Worm (Caenorhabditis elegans) whole organism, L2 larva: ENCODE measurements around the gene D1025.10.

Experiments used
- C34F6.9 ChIP-seq: fragments of 150-350 bp; optimal IDR thresholded peaks from 2 replicates; lab custom pipeline; 2014; ENCODE audit warnings: missing biosample characterization, missing genetic modification characterization
- R02D3.7 ChIP-seq: fragments of 150-350 bp; optimal IDR thresholded peaks from 2 replicates; lab custom pipeline; 2014; ENCODE audit warnings: missing biosample characterization, missing genetic modification characterization
- ZK546.5 ChIP-seq: sonication (generic microtip); optimal IDR thresholded peaks from 2 replicates; lab custom pipeline; 2017; ENCODE audit warnings: missing biosample characterization, missing genetic modification characterization
- alr-1 ChIP-seq: fragments of 150-350 bp; optimal IDR thresholded peaks from 2 replicates; lab custom pipeline; 2014; ENCODE audit warnings: missing biosample characterization, missing genetic modification characterization
- aly-2 ChIP-seq: fragments of 150-350 bp; optimal IDR thresholded peaks from 2 replicates; lab custom pipeline; 2014; ENCODE audit warnings: missing biosample characterization, missing genetic modification characterization
- ama-1 ChIP-seq: fragments of 150-350 bp; optimal IDR thresholded peaks from 2 replicates; lab custom pipeline; 2018; ENCODE audit warnings: inconsistent platforms
- blmp-1 ChIP-seq: sonication (generic microtip); optimal IDR thresholded peaks from 2 replicates; lab custom pipeline; 2017; ENCODE audit warnings: missing genetic modification characterization, mild to moderate bottlenecking, missing compliant biosample characterization, antibody characterized with exemption, moderate library complexity; ENCODE audit not compliant: insufficient read depth
- ceh-16 ChIP-seq: fragments of 150-350 bp; optimal IDR thresholded peaks from 2 replicates; lab custom pipeline; 2014; ENCODE audit warnings: missing biosample characterization, missing genetic modification characterization
- crh-2 ChIP-seq: sonication (generic microtip); optimal IDR thresholded peaks from 2 replicates; lab custom pipeline; 2017; ENCODE audit warnings: missing biosample characterization, missing genetic modification characterization
- elt-1 ChIP-seq: fragments of 150-350 bp; optimal IDR thresholded peaks from 2 replicates; lab custom pipeline; 2014; ENCODE audit warnings: missing biosample characterization, missing genetic modification characterization
- elt-3 ChIP-seq: sonication (generic microtip); optimal IDR thresholded peaks from 2 replicates; lab custom pipeline; 2017; ENCODE audit warnings: missing biosample characterization, missing genetic modification characterization
- fos-1 ChIP-seq: fragments of 150-350 bp; optimal IDR thresholded peaks from 2 replicates; lab custom pipeline; 2014; ENCODE audit warnings: missing biosample characterization, missing genetic modification characterization
- gmeb-1 ChIP-seq: fragments of 150-350 bp; optimal IDR thresholded peaks from 2 replicates; lab custom pipeline; 2014; ENCODE audit warnings: missing biosample characterization, missing genetic modification characterization
- lin-11 ChIP-seq: fragments of 150-350 bp; sonication (generic microtip); optimal IDR thresholded peaks from 2 replicates; lab custom pipeline; 2014; ENCODE audit warnings: missing biosample characterization, missing genetic modification characterization, inconsistent platforms, mixed read lengths
- lsy-2 ChIP-seq, 2 experiments: fragments of 150-350 bp in 1 of 2; sonication (generic microtip) in 1 of 2; optimal IDR thresholded peaks; 2 replicates each; lab custom pipeline; 2014 to 2017; ENCODE audit warnings: missing biosample characterization in 2 of 2, missing genetic modification characterization in 2 of 2
- mbf-1 ChIP-seq: sonication (generic microtip); optimal IDR thresholded peaks from 2 replicates; lab custom pipeline; 2017; ENCODE audit warnings: missing biosample characterization, missing genetic modification characterization
- mdl-1 ChIP-seq, 2 experiments: fragments of 150-350 bp in 1 of 2; sonication (generic microtip) in 1 of 2; optimal IDR thresholded peaks; 2 replicates each; lab custom pipeline; 2017; ENCODE audit warnings: missing biosample characterization in 2 of 2, missing genetic modification characterization in 2 of 2
- nhr-129 ChIP-seq: fragments of 150-350 bp; optimal IDR thresholded peaks from 2 replicates; lab custom pipeline; 2014; ENCODE audit warnings: missing biosample characterization, missing genetic modification characterization
- nhr-21 ChIP-seq: fragments of 150-350 bp; optimal IDR thresholded peaks from 2 replicates; lab custom pipeline; 2014; ENCODE audit warnings: missing biosample characterization, missing genetic modification characterization
- nhr-25 ChIP-seq: fragments of 150-350 bp; sonication (generic microtip); optimal IDR thresholded peaks from 3 replicates; lab custom pipeline; 2014; ENCODE audit warnings: missing biosample characterization, missing genetic modification characterization
- nhr-6 ChIP-seq: fragments of 150-350 bp; optimal IDR thresholded peaks from 2 replicates; lab custom pipeline; 2014; ENCODE audit warnings: missing biosample characterization, missing genetic modification characterization
- sem-4 ChIP-seq: fragments of 150-350 bp; optimal IDR thresholded peaks from 2 replicates; lab custom pipeline; 2014; ENCODE audit warnings: missing biosample characterization, missing genetic modification reagents, missing genetic modification characterization
- sma-3 ChIP-seq: sonication (generic microtip); optimal IDR thresholded peaks from 2 replicates; lab custom pipeline; 2016; ENCODE audit warnings: missing genetic modification reagents, missing genetic modification characterization, missing compliant biosample characterization
- sma-9 ChIP-seq, 2 experiments: fragments of 150-350 bp in 1 of 2; sonication (generic microtip) in 1 of 2; optimal IDR thresholded peaks; 2 replicates each; lab custom pipeline; 2014 to 2016; ENCODE audit warnings: missing genetic modification characterization in 2 of 2, mild to moderate bottlenecking in 1 of 2, missing biosample characterization in 1 of 2, missing compliant biosample characterization in 1 of 2, missing genetic modification reagents in 1 of 2, moderate library complexity in 1 of 2
- snpc-4 ChIP-seq: fragments of 150-350 bp; optimal IDR thresholded peaks from 2 replicates; lab custom pipeline; 2014; ENCODE audit warnings: missing biosample characterization, missing genetic modification characterization
- unc-39 ChIP-seq: fragments of 150-350 bp; optimal IDR thresholded peaks from 2 replicates; lab custom pipeline; 2014; ENCODE audit warnings: missing biosample characterization, missing genetic modification characterization
- unc-55 ChIP-seq: fragments of 150-350 bp; sonication (generic microtip); optimal IDR thresholded peaks from 3 replicates; lab custom pipeline; 2014; ENCODE audit warnings: missing biosample characterization, missing genetic modification reagents, missing genetic modification characterization
- zag-1 ChIP-seq: fragments of 150-350 bp; optimal IDR thresholded peaks from 2 replicates; lab custom pipeline; 2014; ENCODE audit warnings: missing biosample characterization, missing genetic modification characterization
- ztf-1 ChIP-seq: fragments of 200-800 bp; sonication (Bioruptor generic); conservative IDR thresholded peaks from 2 replicates; pipeline ENCODE4 v1.3.6; 2022; ENCODE audit warnings: missing genetic modification characterization, missing compliant biosample characterization
- ztf-11 ChIP-seq: sonication (generic microtip); optimal IDR thresholded peaks from 2 replicates; lab custom pipeline; 2017; ENCODE audit warnings: missing biosample characterization, missing genetic modification characterization

The D1025.10 gene

ce11 chrX:14495075-14495474, 21.6 kb upstream of the D1025.10 start:
- TF ChIP-seq lin-11 (tag; lab: Kevin White, UChicago) = no peak
- peak; percentile 15 for TF ChIP-seq nhr-129
- peak; percentile 7 for TF ChIP-seq C34F6.9 (tag; lab: Kevin White, UChicago)

ce11 chrX:14495785-14496184, 20.9 kb upstream of the D1025.10 start, which contains the start of gene ztf-14:
Gene ztf-14 (plus strand): TSS chrX:14496085.
- TF ChIP-seq elt-3 (tag; lab: Kevin White, UChicago) (no peak), nhr-21 (no peak), ZK546.5 (no peak), unc-39 (tag; lab: Kevin White, UChicago) (no peak), sma-9 (GFP tag; optimal IDR thresholded peaks at IDR 0.05; lab: Kevin White, UChicago) (no peak), sma-9 (tag; optimal IDR thresholded peaks at IDR 0.05; lab: Kevin White, UChicago) (no peak), blmp-1 (no peak), elt-1 (tag; lab: Kevin White, UChicago) (no peak), lin-11 (tag; lab: Kevin White, UChicago) (no peak), ztf-11 (no peak), sem-4 (tag; lab: Kevin White, UChicago) (no peak), crh-2 (tag; lab: Kevin White, UChicago) (no peak), ama-1 (lab: Kevin White, UChicago) (no peak), aly-2 (no peak), nhr-6 (tag; lab: Kevin White, UChicago) (no peak), unc-55 (no peak)

DNA sequence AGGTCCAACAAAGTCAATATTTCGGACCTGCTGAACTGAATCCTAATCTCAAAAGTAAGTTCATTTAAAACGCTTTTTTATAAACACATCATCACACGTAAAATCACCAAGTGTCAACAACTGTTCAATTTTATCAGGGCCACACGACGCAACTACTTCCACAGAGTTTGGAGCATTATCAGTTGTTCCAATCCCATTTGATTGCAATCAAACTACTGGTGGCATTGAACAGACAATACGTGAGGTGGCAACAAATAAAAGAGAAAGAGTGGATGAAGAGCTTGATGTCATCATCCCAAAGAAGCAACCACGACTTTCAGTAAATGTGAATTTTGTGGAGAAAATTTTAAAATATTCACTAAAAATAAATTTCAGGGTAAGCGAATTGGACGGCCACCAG, 20.1 kb upstream of the D1025.10 start:
- TF ChIP-seq blmp-1 (no peak), sma-9 (GFP tag; optimal IDR thresholded peaks at IDR 0.05; lab: Kevin White, UChicago) (peak; percentile 49), sma-9 (tag; optimal IDR thresholded peaks at IDR 0.05; lab: Kevin White, UChicago) (no peak), lsy-2 (tag; optimal IDR thresholded peaks at IDR 0.05; lab: Kevin White, UChicago) (peak in 1 of 2 experiments; percentile 35), nhr-129 (peak; percentile 20)

DNA sequence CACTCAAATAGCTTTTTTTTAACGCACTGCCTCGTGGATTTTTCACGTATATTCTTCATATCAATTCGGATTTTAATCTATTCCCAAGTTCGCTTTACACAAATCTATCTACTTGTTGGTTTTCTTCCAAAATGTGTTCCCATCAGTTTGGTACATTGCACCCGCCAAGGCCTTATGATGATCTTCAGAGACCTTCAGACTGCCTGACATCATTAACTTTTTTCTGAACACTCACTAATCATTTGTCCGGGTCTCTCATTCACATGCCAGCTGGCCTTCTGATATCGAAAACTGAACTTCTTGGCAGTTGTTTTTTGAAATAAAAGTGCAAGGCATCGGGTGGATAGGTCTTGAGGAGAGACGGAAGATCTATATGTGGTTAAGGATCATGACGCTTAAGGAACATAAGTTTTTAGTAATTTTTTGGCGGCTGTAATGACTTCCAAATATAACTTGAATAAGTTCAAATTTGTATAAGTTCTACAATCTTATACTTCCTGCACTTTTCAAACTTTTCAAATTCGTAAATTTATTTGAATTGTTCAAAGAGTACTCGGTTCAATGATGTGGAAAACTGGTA, 16.7 kb upstream of the D1025.10 start:
- TF ChIP-seq mbf-1 (no peak), snpc-4 (tag; lab: Kevin White, UChicago) (no peak), sma-3 (no peak), ceh-16 (tag; lab: Kevin White, UChicago) (no peak), sma-9 (GFP tag; optimal IDR thresholded peaks at IDR 0.05; lab: Kevin White, UChicago) (peak; percentile 57), sma-9 (tag; optimal IDR thresholded peaks at IDR 0.05; lab: Kevin White, UChicago) (no peak), unc-39 (tag; lab: Kevin White, UChicago) (no peak), crh-2 (tag; lab: Kevin White, UChicago) (no peak)
- TF ChIP-seq, all 48 proteins: peak for 1

DNA sequence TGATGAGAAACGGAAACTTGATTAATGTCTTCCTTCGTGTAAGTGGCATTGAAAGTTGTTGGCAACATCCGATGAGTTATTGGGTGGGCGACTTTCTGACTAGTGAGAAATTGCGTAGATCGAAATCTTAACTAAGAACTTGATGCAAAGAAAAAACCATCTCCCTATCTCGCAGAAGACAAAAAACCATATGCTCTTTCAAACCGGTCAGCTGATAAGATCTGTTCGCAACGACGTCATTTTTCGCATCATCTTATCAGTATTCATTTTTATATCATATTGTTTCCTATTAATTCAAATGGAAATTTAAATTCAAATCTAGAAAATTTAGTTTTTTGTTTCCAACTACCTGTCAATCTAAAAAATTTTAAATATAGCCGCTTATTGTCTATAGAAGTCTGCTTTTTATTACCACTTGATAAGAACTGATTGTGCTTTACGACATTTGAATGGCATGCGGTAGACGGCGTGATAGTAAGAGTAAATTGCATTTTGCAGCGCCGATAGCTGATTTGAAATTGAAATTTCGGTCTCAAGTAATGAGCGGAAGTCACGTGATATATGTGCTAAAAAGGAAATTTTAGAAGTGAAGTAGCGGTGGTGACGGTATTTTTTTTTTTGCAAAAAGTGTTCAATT, 16.1 kb upstream of the D1025.10 start:
- no peak for TF ChIP-seq mdl-1 (tag; optimal IDR thresholded peaks at IDR 0.05; lab: Kevin White, UChicago)
- no peak for TF ChIP-seq zag-1 (tag; lab: Kevin White, UChicago)
- TF ChIP-seq blmp-1 = peak; percentile 71
- TF ChIP-seq sma-3 = peak; percentile 20
- TF ChIP-seq R02D3.7 (tag; lab: Kevin White, UChicago) = no peak
- peak; percentile 32 for TF ChIP-seq nhr-129
- TF ChIP-seq C34F6.9 (tag; lab: Kevin White, UChicago) = no peak
- peak; percentile 96 for TF ChIP-seq ceh-16 (tag; lab: Kevin White, UChicago)
- peak; percentile 62 for TF ChIP-seq fos-1 (tag; lab: Kevin White, UChicago)
- TF ChIP-seq lin-11 (tag; lab: Kevin White, UChicago) = no peak
- peak; percentile 73 for TF ChIP-seq sma-9 (GFP tag; optimal IDR thresholded peaks at IDR 0.05; lab: Kevin White, UChicago)
- TF ChIP-seq sma-9 (tag; optimal IDR thresholded peaks at IDR 0.05; lab: Kevin White, UChicago) = no peak
- TF ChIP-seq ztf-1 = no peak
- TF ChIP-seq alr-1 (tag; lab: Kevin White, UChicago) = no peak
- peak; percentile 87 for TF ChIP-seq nhr-25 (tag; lab: Kevin White, UChicago)
- no peak for TF ChIP-seq ztf-11
- TF ChIP-seq gmeb-1 (tag; lab: Kevin White, UChicago) = peak; percentile 28
- no peak for TF ChIP-seq nhr-21
